Fruit fly (Drosophila melanogaster): Measurements from ENCODE around the gene CG15023.

CG15023 gene

DNA sequence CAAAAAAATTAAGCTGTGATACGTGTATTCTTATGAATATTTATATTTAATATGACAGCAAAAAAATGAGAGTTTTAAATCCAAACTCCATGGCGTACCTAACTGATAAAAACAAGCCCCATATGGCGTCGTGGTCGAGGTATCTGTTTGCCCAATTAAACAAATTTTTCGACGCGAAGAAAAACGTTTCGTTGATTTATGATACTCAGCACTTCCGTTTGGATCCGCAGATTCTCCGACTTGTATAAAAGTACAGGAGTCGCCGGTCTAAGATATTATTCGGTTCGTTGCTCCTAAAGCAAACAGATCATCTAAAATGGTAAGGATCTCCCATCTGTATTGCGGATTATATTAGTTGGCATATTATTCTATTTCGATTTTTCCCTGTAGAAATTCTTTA lies 10.1 kb upstream of the CG15023 start, which contains the start of gene CG32248:
Gene CG32248 (plus strand): TSS at position 301 of the 400 bp plus-strand sequence.
- TF ChIP-seq CG15710 (tag; optimal IDR thresholded peaks at IDR 0.05) (no peak), Pif1A (GFP tag; optimal IDR thresholded peaks at IDR 0.05) (no peak)

DNA sequence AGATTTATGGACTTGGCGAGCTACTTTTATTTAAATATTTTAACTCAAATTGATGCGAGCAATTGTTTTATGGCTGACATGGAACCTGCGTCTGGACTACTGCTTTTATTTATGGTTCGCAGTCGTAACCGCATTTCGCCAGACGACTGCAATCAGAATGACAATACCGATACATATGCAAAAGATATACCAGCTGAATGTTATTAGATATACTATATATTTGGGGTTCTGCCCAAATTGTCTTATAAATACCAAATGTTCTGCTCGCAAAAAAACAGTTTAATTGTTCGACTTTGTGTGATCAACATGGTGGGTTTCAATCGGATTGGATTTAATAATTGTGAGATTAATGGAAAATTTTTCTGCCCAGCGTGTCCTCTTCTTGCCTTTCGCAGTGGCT lies 8.4 kb upstream of the CG15023 start, which contains the start of gene CG32249:
Gene CG32249 (plus strand): TSS at position 301 of the 400 bp plus-strand sequence.
- TF ChIP-seq CG10348 (GFP tag; IDR thresholded peaks at IDR 0.05): no peak
- no peak for TF ChIP-seq rn (GFP tag; IDR thresholded peaks at IDR 0.05)
- no peak for TF ChIP-seq CG8301 (tag; optimal IDR thresholded peaks at IDR 0.05)
- TF ChIP-seq gl (tag; optimal IDR thresholded peaks at IDR 0.05): no peak
- TF ChIP-seq EcR (GFP tag; optimal IDR thresholded peaks at IDR 0.05): no peak
- no peak for TF ChIP-seq CG12605 (GFP tag; IDR thresholded peaks at IDR 0.05)
- TF ChIP-seq CG13204 (GFP tag; optimal IDR thresholded peaks at IDR 0.05): no peak
- no peak for TF ChIP-seq CG32121 (GFP tag; IDR thresholded peaks at IDR 0.05)
- no peak for TF ChIP-seq CG9948 (tag; optimal IDR thresholded peaks at IDR 0.05)
- no peak for TF ChIP-seq CG34367 (tag; optimal IDR thresholded peaks at IDR 0.05)
- TF ChIP-seq Pif1A (GFP tag; optimal IDR thresholded peaks at IDR 0.05): no peak
- no peak for TF ChIP-seq CG14655 (GFP tag; optimal IDR thresholded peaks at IDR 0.05)
- no peak for TF ChIP-seq Pif1B (GFP tag; optimal IDR thresholded peaks at IDR 0.05)

DNA sequence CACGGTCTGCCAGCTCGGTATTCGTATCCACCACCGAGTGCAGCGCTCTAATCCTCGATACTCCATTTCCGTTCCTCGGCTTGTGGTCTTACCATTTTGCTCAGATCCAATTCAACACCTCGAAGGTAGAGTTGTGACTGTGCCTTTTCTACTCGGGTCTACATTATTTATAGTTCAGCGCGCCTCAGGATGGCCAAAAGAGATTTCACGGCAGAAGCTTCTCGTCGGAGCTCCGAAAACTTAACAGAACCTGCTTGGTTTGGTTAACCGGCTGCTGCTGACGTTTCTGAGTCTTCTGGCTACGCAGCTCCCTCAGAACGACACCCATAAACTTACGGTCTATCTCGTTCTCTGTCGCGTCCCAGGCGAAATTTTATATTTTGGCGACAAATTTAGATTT lies 5.2 kb upstream of the CG15023 start, which contains the start of gene CG32241:
Gene CG32241 (minus strand): TSS at position 101 of the 400 bp plus-strand sequence.
- no peak for TF ChIP-seq Pif1A (GFP tag; optimal IDR thresholded peaks at IDR 0.05)
- TF ChIP-seq CG14655 (GFP tag; optimal IDR thresholded peaks at IDR 0.05): no peak
- no peak for TF ChIP-seq CG15710 (tag; optimal IDR thresholded peaks at IDR 0.05)
- TF ChIP-seq CG9948 (tag; optimal IDR thresholded peaks at IDR 0.05): no peak
- no peak for TF ChIP-seq CG13204 (GFP tag; optimal IDR thresholded peaks at IDR 0.05)
- TF ChIP-seq CG12605 (GFP tag; IDR thresholded peaks at IDR 0.05): no peak
- no peak for TF ChIP-seq CG8159 (tag; optimal IDR thresholded peaks at IDR 0.05)
- no peak for TF ChIP-seq Pif1B (GFP tag; optimal IDR thresholded peaks at IDR 0.05)
- TF ChIP-seq Ets98B (GFP tag; IDR thresholded peaks at IDR 0.05): no peak
- TF ChIP-seq rn (GFP tag; IDR thresholded peaks at IDR 0.05): no peak
- TF ChIP-seq CG17806 (tag; optimal IDR thresholded peaks at IDR 0.05): no peak
- no peak for TF ChIP-seq CG4496 (GFP tag; IDR thresholded peaks at IDR 0.05)
- TF ChIP-seq D1 (tag; optimal IDR thresholded peaks at IDR 0.05): no peak
- TF ChIP-seq CG10348 (GFP tag; IDR thresholded peaks at IDR 0.05): no peak
- no peak for TF ChIP-seq CG32121 (GFP tag; IDR thresholded peaks at IDR 0.05)
- no peak for TF ChIP-seq CG8301 (tag; optimal IDR thresholded peaks at IDR 0.05)
- TF ChIP-seq EcR (GFP tag; optimal IDR thresholded peaks at IDR 0.05): no peak

DNA sequence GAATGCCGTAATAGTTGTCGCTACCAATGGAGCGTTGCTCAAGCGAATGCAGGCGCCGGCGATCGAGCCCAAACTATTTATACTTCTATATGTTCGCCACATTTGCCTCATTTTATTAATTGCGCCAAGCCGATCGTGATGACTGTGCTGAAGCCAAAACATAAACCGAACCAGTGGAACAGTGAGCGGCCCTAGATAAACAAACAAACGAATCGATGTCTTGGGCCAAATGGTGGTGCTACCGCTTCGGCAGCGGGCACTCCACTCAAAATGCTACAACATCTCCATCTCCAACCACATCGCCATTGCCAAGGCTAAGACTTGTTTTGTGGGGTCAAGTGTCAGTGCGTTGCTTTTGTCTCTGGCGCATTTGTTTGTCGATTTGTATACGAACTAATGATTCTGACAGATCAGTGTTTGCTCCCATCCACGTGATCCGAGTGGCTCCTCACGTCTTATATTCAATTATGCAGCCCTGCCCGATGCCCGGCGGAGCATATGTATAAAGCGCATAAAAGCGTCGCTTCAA lies 2.5 kb upstream of the CG15023 start, which contains the start of gene CG15024:
Gene CG15024 (minus strand): TSS at position 51 of the 529 bp plus-strand sequence.
- no peak for TF ChIP-seq rn (GFP tag; IDR thresholded peaks at IDR 0.05)
- TF ChIP-seq CG32121 (GFP tag; IDR thresholded peaks at IDR 0.05): no peak
- TF ChIP-seq Snoo (tag; optimal IDR thresholded peaks at IDR 0.05): no peak
- no peak for TF ChIP-seq CG9948 (tag; optimal IDR thresholded peaks at IDR 0.05)
- TF ChIP-seq fd96Ca (GFP tag; IDR thresholded peaks at IDR 0.05): no peak
- TF ChIP-seq CG4496 (GFP tag; IDR thresholded peaks at IDR 0.05): no peak
- no peak for TF ChIP-seq CG8159 (tag; optimal IDR thresholded peaks at IDR 0.05)
- no peak for TF ChIP-seq CG17806 (tag; optimal IDR thresholded peaks at IDR 0.05)
- TF ChIP-seq Pif1B (GFP tag; optimal IDR thresholded peaks at IDR 0.05): no peak
- no peak for TF ChIP-seq Pif1A (GFP tag; optimal IDR thresholded peaks at IDR 0.05)
- no peak for TF ChIP-seq Ets98B (GFP tag; IDR thresholded peaks at IDR 0.05)
- TF ChIP-seq EcR (GFP tag; optimal IDR thresholded peaks at IDR 0.05): no peak
- TF ChIP-seq CG15710 (tag; optimal IDR thresholded peaks at IDR 0.05): no peak
- TF ChIP-seq CG34367 (tag; optimal IDR thresholded peaks at IDR 0.05): no peak

DNA sequence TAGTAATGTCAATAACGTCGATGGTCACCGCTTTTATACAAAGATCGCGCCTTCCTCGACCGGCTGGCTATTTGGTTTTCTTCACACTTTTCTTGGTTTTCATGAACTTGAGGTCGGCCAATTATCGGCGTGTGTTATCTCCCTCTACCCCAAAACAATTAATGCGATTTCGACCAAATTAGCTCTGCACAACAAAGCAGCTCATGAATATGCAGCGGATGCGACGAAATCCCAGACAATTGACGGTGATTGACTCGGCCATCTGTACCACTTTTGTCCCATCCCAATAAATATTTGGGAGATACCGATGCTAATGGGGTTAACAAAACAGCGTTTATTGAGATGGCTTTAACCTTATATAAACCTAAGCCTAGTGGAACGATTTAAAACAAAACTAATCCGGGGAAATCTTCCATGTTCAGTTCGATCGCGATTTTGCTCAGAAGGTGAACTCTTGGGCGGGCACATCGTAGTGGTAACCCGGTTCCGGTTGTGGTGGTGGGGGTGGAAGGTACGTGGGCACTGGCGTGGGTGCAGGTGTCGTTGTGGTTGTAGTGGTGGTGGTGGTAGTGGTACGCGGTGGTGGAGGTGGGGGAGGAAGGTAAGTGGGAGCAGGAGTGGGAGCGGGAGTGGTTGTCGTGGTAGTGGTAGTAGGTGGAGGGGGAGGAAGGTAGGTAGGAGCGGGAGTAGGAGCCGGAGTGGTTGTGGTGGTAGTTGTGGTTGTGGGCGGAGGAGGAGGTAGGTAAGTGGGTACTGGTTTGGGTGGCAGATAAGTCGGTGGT lies 806 bp downstream of the CG15023 start, which contains the start of gene CG15022:
Gene CG15022 (minus strand): TSS at position 11 of the 782 bp plus-strand sequence.
- no peak for TF ChIP-seq CG4496 (GFP tag; IDR thresholded peaks at IDR 0.05)
- no peak for TF ChIP-seq fd96Ca (GFP tag; IDR thresholded peaks at IDR 0.05)
- no peak for TF ChIP-seq CG12605 (GFP tag; IDR thresholded peaks at IDR 0.05)
- no peak for TF ChIP-seq rn (GFP tag; IDR thresholded peaks at IDR 0.05)
- TF ChIP-seq CG13204 (GFP tag; optimal IDR thresholded peaks at IDR 0.05): no peak

DNA sequence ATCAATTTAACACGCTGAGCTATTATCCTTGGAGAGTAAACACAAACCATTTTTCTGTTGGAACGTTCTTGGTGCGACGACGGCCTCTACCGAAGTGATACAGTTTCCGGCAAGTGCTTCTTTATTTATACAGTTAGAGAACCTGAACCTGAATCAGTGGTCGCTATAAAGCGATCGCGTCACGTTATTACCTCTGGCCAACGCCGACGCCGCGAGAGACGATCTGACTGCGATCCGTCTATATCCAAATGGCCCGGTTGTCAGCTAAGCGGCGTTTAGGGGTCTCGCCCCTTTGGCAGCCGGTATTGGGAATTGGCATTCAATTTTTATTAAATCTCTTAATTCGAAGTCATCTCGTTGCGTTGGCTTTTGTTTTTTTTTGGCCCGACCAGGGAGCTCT lies 3.2 kb downstream of the CG15023 start, which contains the start of gene CG11345:
Gene CG11345 (minus strand): TSS at position 101 of the 400 bp plus-strand sequence.
- no peak for TF ChIP-seq CG12605 (GFP tag; IDR thresholded peaks at IDR 0.05)
- no peak for TF ChIP-seq gl (tag; optimal IDR thresholded peaks at IDR 0.05)
- no peak for TF ChIP-seq CG10348 (GFP tag; IDR thresholded peaks at IDR 0.05)
- no peak for TF ChIP-seq Pif1A (GFP tag; optimal IDR thresholded peaks at IDR 0.05)
- no peak for TF ChIP-seq D1 (tag; optimal IDR thresholded peaks at IDR 0.05)
- TF ChIP-seq CG17806 (tag; optimal IDR thresholded peaks at IDR 0.05): no peak

Measured in whole organism, pupa.